Worm (Caenorhabditis elegans) whole organism, L3 larva: ENCODE data around the gene R160.14.

Experiments
- R02D3.7 ChIP-seq: fragments of 150-350 bp; optimal IDR thresholded peaks from 2 replicates; lab custom pipeline; 2014; ENCODE audit warnings: missing biosample characterization, missing genetic modification characterization
- ama-1 ChIP-seq: fragments of 150-350 bp; optimal IDR thresholded peaks from 2 replicates; lab custom pipeline; 2018
- elt-1 ChIP-seq: fragments of 150-350 bp; optimal IDR thresholded peaks from 2 replicates; lab custom pipeline; 2014; ENCODE audit warnings: missing biosample characterization, missing genetic modification characterization
- nhr-76 ChIP-seq: fragments of 150-350 bp; sonication (generic microtip); optimal IDR thresholded peaks from 5 replicates; lab custom pipeline; 2014; ENCODE audit warnings: missing biosample characterization, missing genetic modification characterization
- pha-4 ChIP-seq: fragments of 150-350 bp; optimal IDR thresholded peaks from 2 replicates; lab custom pipeline; 2014; ENCODE audit warnings: missing biosample characterization, missing genetic modification reagents, missing genetic modification characterization
- pqm-1 ChIP-seq: fragments of 150-350 bp; optimal IDR thresholded peaks from 2 replicates; lab custom pipeline; 2017; ENCODE audit warnings: missing biosample characterization, missing genetic modification characterization, inconsistent platforms
- skn-1 ChIP-seq: fragments of 150-350 bp; optimal IDR thresholded peaks from 2 replicates; lab custom pipeline; 2014; ENCODE audit warnings: missing biosample characterization, missing genetic modification characterization
- unc-62 ChIP-seq: fragments of 150-350 bp; sonication (generic microtip); optimal IDR thresholded peaks from 4 replicates; lab custom pipeline; 2014; ENCODE audit warnings: missing biosample characterization, missing genetic modification reagents, missing genetic modification characterization
- ztf-11 ChIP-seq: fragments of 150-350 bp; optimal IDR thresholded peaks from 2 replicates; lab custom pipeline; 2014; ENCODE audit warnings: missing biosample characterization, missing genetic modification characterization
- ztf-4 ChIP-seq: fragments of 150-350 bp; optimal IDR thresholded peaks from 2 replicates; lab custom pipeline; 2014; ENCODE audit warnings: missing biosample characterization, missing genetic modification characterization

- TF ChIP-seq elt-1 (no peak), ama-1 (lab: Kevin White, UChicago) (no peak), skn-1 (tag; lab: Kevin White, UChicago) (no peak), unc-62 (GFP tag; lab: Kevin White, UChicago) (no peak), nhr-76 (tag; lab: Kevin White, UChicago) (no peak), ztf-11 (tag; lab: Kevin White, UChicago) (no peak), pqm-1 (no peak), R02D3.7 (tag; lab: Kevin White, UChicago) (no peak), pha-4 (tag; lab: Kevin White, UChicago) (no peak), ztf-4 (tag; lab: Kevin White, UChicago) (no peak)
Measured at ce11 chrX:4343915-4344314, 28.0 kb downstream of the R160.14 start, which contains the start of gene F14H12.3.
